Worm (Caenorhabditis elegans): ENCODE data around the gene F14F7.4.

DNA sequence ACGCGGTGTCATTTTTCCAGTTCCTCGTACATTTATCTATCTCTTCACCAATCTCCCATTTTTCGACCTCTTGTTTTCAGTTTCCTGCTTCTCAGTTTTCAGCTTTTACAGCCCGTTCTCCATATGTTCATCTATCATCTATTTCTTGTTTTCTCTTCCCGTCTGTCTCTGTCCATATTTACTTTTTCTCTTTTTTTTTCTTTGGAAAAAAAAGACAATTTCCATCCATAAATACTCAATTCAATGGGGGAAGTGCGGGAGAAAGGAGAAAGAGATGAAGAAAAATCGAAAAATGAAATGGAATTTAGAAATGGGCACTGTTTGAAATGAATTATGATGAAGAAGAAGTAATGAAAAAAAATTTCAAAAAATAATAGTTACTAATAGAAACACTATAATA, 28.6 kb upstream of the F14F7.4 start:
- TF ChIP-seq hlh-15 (tag; optimal IDR thresholded peaks at IDR 0.05): no peak
- TF ChIP-seq pqm-1 (tag; optimal IDR thresholded peaks at IDR 0.05): no peak
- no peak for TF ChIP-seq elt-2 (tag; optimal IDR thresholded peaks at IDR 0.05)
- TF ChIP-seq nfya-1 (tag; optimal IDR thresholded peaks at IDR 0.05): no peak
- no peak for TF ChIP-seq ama-1 (optimal IDR thresholded peaks at IDR 0.05)
- no peak for TF ChIP-seq nhr-232 (tag; optimal IDR thresholded peaks at IDR 0.05)
- no peak for TF ChIP-seq tbx-2 (tag; optimal IDR thresholded peaks at IDR 0.05)
- no peak for TF ChIP-seq unc-86 (tag; optimal IDR thresholded peaks at IDR 0.05)
- TF ChIP-seq pax-1 (tag; optimal IDR thresholded peaks at IDR 0.05): no peak
- no peak for TF ChIP-seq fkh-10 (GFP tag; optimal IDR thresholded peaks at IDR 0.05)
- TF ChIP-seq pha-4 (tag; optimal IDR thresholded peaks at IDR 0.05): no peak
- no peak for TF ChIP-seq sdc-2 (tag; optimal IDR thresholded peaks at IDR 0.05)
- no peak for TF ChIP-seq ceh-45 (GFP tag; IDR thresholded peaks at IDR 0.05)
- no peak for TF ChIP-seq unc-42 (tag; optimal IDR thresholded peaks at IDR 0.05)

Data from whole organism, late embryonic.